Worm (Caenorhabditis elegans) whole organism, L2 larva: ENCODE measurements around the gene F22F4.5.

Source experiments
- C34F6.9 ChIP-seq: fragments of 150-350 bp; optimal IDR thresholded peaks from 2 replicates; lab custom pipeline; 2014; ENCODE audit warnings: missing biosample characterization, missing genetic modification characterization
- F13H6.1 ChIP-seq: sonication (generic microtip); optimal IDR thresholded peaks from 2 replicates; lab custom pipeline; 2016; ENCODE audit warnings: missing genetic modification characterization, missing compliant biosample characterization
- R02D3.7 ChIP-seq: fragments of 150-350 bp; optimal IDR thresholded peaks from 2 replicates; lab custom pipeline; 2014; ENCODE audit warnings: missing biosample characterization, missing genetic modification characterization
- Y55F3AM.14 ChIP-seq: fragments of 200-800 bp; sonication (Bioruptor generic); optimal IDR thresholded peaks from 2 replicates; lab custom pipeline; 2018; ENCODE audit warnings: mild to moderate bottlenecking, missing genetic modification characterization, missing compliant biosample characterization
- ZK546.5 ChIP-seq: sonication (generic microtip); optimal IDR thresholded peaks from 2 replicates; lab custom pipeline; 2017; ENCODE audit warnings: missing biosample characterization, missing genetic modification characterization
- ama-1 ChIP-seq: fragments of 150-350 bp; optimal IDR thresholded peaks from 2 replicates; lab custom pipeline; 2018; ENCODE audit warnings: inconsistent platforms
- blmp-1 ChIP-seq: sonication (generic microtip); optimal IDR thresholded peaks from 2 replicates; lab custom pipeline; 2017; ENCODE audit warnings: missing genetic modification characterization, mild to moderate bottlenecking, missing compliant biosample characterization, antibody characterized with exemption, moderate library complexity; ENCODE audit not compliant: insufficient read depth
- ceh-16 ChIP-seq: fragments of 150-350 bp; optimal IDR thresholded peaks from 2 replicates; lab custom pipeline; 2014; ENCODE audit warnings: missing biosample characterization, missing genetic modification characterization
- ceh-82 ChIP-seq: fragments of 150-350 bp; optimal IDR thresholded peaks from 2 replicates; lab custom pipeline; 2014; ENCODE audit warnings: missing biosample characterization, missing genetic modification characterization
- crh-2 ChIP-seq: sonication (generic microtip); optimal IDR thresholded peaks from 2 replicates; lab custom pipeline; 2017; ENCODE audit warnings: missing biosample characterization, missing genetic modification characterization
- dmd-4 ChIP-seq: sonication (generic microtip); optimal IDR thresholded peaks from 2 replicates; lab custom pipeline; 2017; ENCODE audit warnings: missing biosample characterization, missing genetic modification characterization
- egl-27 ChIP-seq: sonication (generic microtip); optimal IDR thresholded peaks from 3 replicates; lab custom pipeline; 2017; ENCODE audit warnings: missing biosample characterization, missing genetic modification reagents, missing genetic modification characterization
- elt-1 ChIP-seq: fragments of 150-350 bp; optimal IDR thresholded peaks from 2 replicates; lab custom pipeline; 2014; ENCODE audit warnings: missing biosample characterization, missing genetic modification characterization
- elt-3 ChIP-seq: sonication (generic microtip); optimal IDR thresholded peaks from 2 replicates; lab custom pipeline; 2017; ENCODE audit warnings: missing biosample characterization, missing genetic modification characterization
- fos-1 ChIP-seq: fragments of 150-350 bp; optimal IDR thresholded peaks from 2 replicates; lab custom pipeline; 2014; ENCODE audit warnings: missing biosample characterization, missing genetic modification characterization
- gmeb-1 ChIP-seq: fragments of 150-350 bp; optimal IDR thresholded peaks from 2 replicates; lab custom pipeline; 2014; ENCODE audit warnings: missing biosample characterization, missing genetic modification characterization
- lin-11 ChIP-seq: fragments of 150-350 bp; sonication (generic microtip); optimal IDR thresholded peaks from 2 replicates; lab custom pipeline; 2014; ENCODE audit warnings: missing biosample characterization, missing genetic modification characterization, inconsistent platforms, mixed read lengths
- lin-13 ChIP-seq: fragments of 150-350 bp; optimal IDR thresholded peaks from 2 replicates; lab custom pipeline; 2014; ENCODE audit warnings: missing biosample characterization, missing genetic modification reagents, missing genetic modification characterization
- lin-39 ChIP-seq: fragments of 150-350 bp; optimal IDR thresholded peaks from 2 replicates; lab custom pipeline; 2014; ENCODE audit warnings: missing biosample characterization, missing genetic modification reagents, missing genetic modification characterization
- lsy-2 ChIP-seq, 2 experiments: fragments of 150-350 bp in 1 of 2; sonication (generic microtip) in 1 of 2; optimal IDR thresholded peaks; 2 replicates each; lab custom pipeline; 2014 to 2017; ENCODE audit warnings: missing biosample characterization in 2 of 2, missing genetic modification characterization in 2 of 2
- mab-5 ChIP-seq: fragments of 150-350 bp; optimal IDR thresholded peaks from 2 replicates; lab custom pipeline; 2014; ENCODE audit warnings: missing biosample characterization, missing genetic modification characterization
- nhr-10 ChIP-seq: sonication (generic microtip); optimal IDR thresholded peaks from 2 replicates; lab custom pipeline; 2017; ENCODE audit warnings: missing biosample characterization, missing genetic modification characterization
- nhr-12 ChIP-seq: fragments of 150-350 bp; optimal IDR thresholded peaks from 2 replicates; lab custom pipeline; 2014; ENCODE audit warnings: missing biosample characterization, missing genetic modification characterization
- nhr-129 ChIP-seq: fragments of 150-350 bp; optimal IDR thresholded peaks from 2 replicates; lab custom pipeline; 2014; ENCODE audit warnings: missing biosample characterization, missing genetic modification characterization
- nhr-21 ChIP-seq: fragments of 150-350 bp; optimal IDR thresholded peaks from 2 replicates; lab custom pipeline; 2014; ENCODE audit warnings: missing biosample characterization, missing genetic modification characterization
- nhr-23 ChIP-seq: fragments of 150-350 bp; optimal IDR thresholded peaks from 2 replicates; lab custom pipeline; 2014; ENCODE audit warnings: missing biosample characterization, missing genetic modification reagents, missing genetic modification characterization
- nhr-237 ChIP-seq: fragments of 150-350 bp; optimal IDR thresholded peaks from 2 replicates; lab custom pipeline; 2014; ENCODE audit warnings: missing biosample characterization, missing genetic modification characterization
- nhr-25 ChIP-seq: fragments of 150-350 bp; sonication (generic microtip); optimal IDR thresholded peaks from 3 replicates; lab custom pipeline; 2014; ENCODE audit warnings: missing biosample characterization, missing genetic modification characterization
- nhr-6 ChIP-seq: fragments of 150-350 bp; optimal IDR thresholded peaks from 2 replicates; lab custom pipeline; 2014; ENCODE audit warnings: missing biosample characterization, missing genetic modification characterization
- nhr-77 ChIP-seq: fragments of 150-350 bp; optimal IDR thresholded peaks from 2 replicates; lab custom pipeline; 2014; ENCODE audit warnings: missing biosample characterization, missing genetic modification characterization
- peb-1 ChIP-seq: fragments of 150-350 bp; optimal IDR thresholded peaks from 2 replicates; lab custom pipeline; 2014; ENCODE audit warnings: missing biosample characterization, missing genetic modification characterization
- sem-4 ChIP-seq: fragments of 150-350 bp; optimal IDR thresholded peaks from 2 replicates; lab custom pipeline; 2014; ENCODE audit warnings: missing biosample characterization, missing genetic modification reagents, missing genetic modification characterization
- skn-1 ChIP-seq: sonication (generic microtip); optimal IDR thresholded peaks from 2 replicates; lab custom pipeline; 2017; ENCODE audit warnings: missing biosample characterization, missing genetic modification characterization
- sma-9 ChIP-seq, 2 experiments: fragments of 150-350 bp in 1 of 2; sonication (generic microtip) in 1 of 2; optimal IDR thresholded peaks; 2 replicates each; lab custom pipeline; 2014 to 2016; ENCODE audit warnings: missing genetic modification characterization in 2 of 2, mild to moderate bottlenecking in 1 of 2, missing biosample characterization in 1 of 2, missing compliant biosample characterization in 1 of 2, missing genetic modification reagents in 1 of 2, moderate library complexity in 1 of 2
- unc-39 ChIP-seq: fragments of 150-350 bp; optimal IDR thresholded peaks from 2 replicates; lab custom pipeline; 2014; ENCODE audit warnings: missing biosample characterization, missing genetic modification characterization
- unc-55 ChIP-seq: fragments of 150-350 bp; sonication (generic microtip); optimal IDR thresholded peaks from 3 replicates; lab custom pipeline; 2014; ENCODE audit warnings: missing biosample characterization, missing genetic modification reagents, missing genetic modification characterization
- zag-1 ChIP-seq: fragments of 150-350 bp; optimal IDR thresholded peaks from 2 replicates; lab custom pipeline; 2014; ENCODE audit warnings: missing biosample characterization, missing genetic modification characterization
- ztf-1 ChIP-seq: fragments of 200-800 bp; sonication (Bioruptor generic); conservative IDR thresholded peaks from 2 replicates; pipeline ENCODE4 v1.3.6; 2022; ENCODE audit warnings: missing genetic modification characterization, missing compliant biosample characterization
- ztf-11 ChIP-seq: sonication (generic microtip); optimal IDR thresholded peaks from 2 replicates; lab custom pipeline; 2017; ENCODE audit warnings: missing biosample characterization, missing genetic modification characterization
- ztf-4 ChIP-seq: fragments of 150-350 bp; optimal IDR thresholded peaks from 2 replicates; lab custom pipeline; 2014; ENCODE audit warnings: missing biosample characterization, missing genetic modification characterization

Gene F22F4.5

DNA sequence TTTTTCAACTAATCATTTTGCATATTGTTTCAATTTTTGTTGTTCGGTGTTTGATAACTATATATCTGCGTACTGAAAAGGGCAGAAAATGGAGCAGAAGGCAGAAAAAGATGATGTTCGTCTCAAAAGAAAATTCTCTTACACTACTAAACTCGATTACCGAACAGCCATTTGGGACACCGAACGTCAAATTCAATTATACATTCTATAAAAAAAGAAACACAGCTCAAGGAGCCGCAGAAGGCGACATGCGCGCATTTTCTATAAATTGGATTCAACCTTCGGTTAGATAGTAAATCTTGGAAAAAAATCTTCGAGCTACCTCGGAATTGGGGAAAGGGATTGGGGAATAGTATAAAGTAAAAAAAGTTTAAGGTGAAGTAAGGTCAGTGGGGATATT is 9.4 kb downstream of the F22F4.5 start:
- TF ChIP-seq egl-27 (no peak), sma-9 (GFP tag; optimal IDR thresholded peaks at IDR 0.05; lab: Kevin White, UChicago) (peak; percentile 38), sma-9 (tag; optimal IDR thresholded peaks at IDR 0.05; lab: Kevin White, UChicago) (no peak)

ce11 chrX:5982799-5983198 is 9.9 kb downstream of the F22F4.5 start:
- TF ChIP-seq C34F6.9 (tag; lab: Kevin White, UChicago) (peak; percentile 14), lsy-2 (tag; optimal IDR thresholded peaks at IDR 0.05; lab: Kevin White, UChicago) (peak in 1 of 2 experiments; percentile 47), sma-9 (GFP tag; optimal IDR thresholded peaks at IDR 0.05; lab: Kevin White, UChicago) (peak; percentile 65), sma-9 (tag; optimal IDR thresholded peaks at IDR 0.05; lab: Kevin White, UChicago) (no peak), nhr-6 (tag; lab: Kevin White, UChicago) (peak; percentile 36), ceh-16 (no peak), zag-1 (tag; lab: Kevin White, UChicago) (peak; percentile 35), crh-2 (tag; lab: Kevin White, UChicago) (peak; percentile 6), ZK546.5 (tag; lab: Kevin White, UChicago) (no peak), nhr-129 (peak; percentile 15), unc-55 (GFP tag; lab: Kevin White, UChicago) (peak; percentile 43), Y55F3AM.14 (peak; percentile 84), mab-5 (no peak)

DNA sequence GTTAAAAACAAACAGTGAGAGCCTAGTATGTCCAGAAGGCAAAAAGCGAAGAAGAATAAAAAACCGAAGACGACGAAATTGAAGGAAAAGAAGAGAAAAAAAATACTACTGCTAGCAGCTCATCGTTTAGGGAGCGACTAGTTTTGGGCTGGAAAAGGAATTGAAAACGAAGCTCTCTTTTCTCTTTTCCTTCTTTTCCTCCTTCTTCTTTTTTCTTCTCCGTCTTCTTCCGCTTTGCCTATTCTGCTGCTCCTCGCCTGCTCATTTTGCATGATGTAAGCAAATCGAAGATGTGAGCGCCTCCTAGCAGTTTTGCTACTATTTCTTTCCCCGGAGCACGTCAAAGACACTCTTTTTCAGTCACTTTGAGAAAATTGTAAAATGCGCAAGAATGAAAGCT is 11.0 kb downstream of the F22F4.5 start:
- TF ChIP-seq lsy-2 (tag; optimal IDR thresholded peaks at IDR 0.05; lab: Kevin White, UChicago) (peak in 1 of 2 experiments; percentile 10), unc-39 (tag; lab: Kevin White, UChicago) (no peak), crh-2 (tag; lab: Kevin White, UChicago) (peak; percentile 22), F13H6.1 (tag; lab: Kevin White, UChicago) (no peak), gmeb-1 (tag; lab: Kevin White, UChicago) (no peak), C34F6.9 (tag; lab: Kevin White, UChicago) (peak; percentile 40), unc-55 (GFP tag; lab: Kevin White, UChicago) (peak; percentile 49)
- TF ChIP-seq, all 48 proteins: peak for 4

- TF ChIP-seq dmd-4 (tag; lab: Kevin White, UChicago) (no peak), gmeb-1 (tag; lab: Kevin White, UChicago) (no peak), blmp-1 (tag; lab: Kevin White, UChicago) (no peak), nhr-25 (tag; lab: Kevin White, UChicago) (no peak), unc-39 (tag; lab: Kevin White, UChicago) (no peak), nhr-23 (tag; lab: Kevin White, UChicago) (no peak), nhr-237 (tag; lab: Kevin White, UChicago) (no peak), ZK546.5 (tag; lab: Kevin White, UChicago) (no peak), sem-4 (tag; lab: Kevin White, UChicago) (no peak), skn-1 (tag; lab: Kevin White, UChicago) (no peak), R02D3.7 (no peak), elt-1 (tag; lab: Kevin White, UChicago) (no peak), crh-2 (tag; lab: Kevin White, UChicago) (no peak), egl-27 (no peak), ztf-1 (GFP tag; lab: Robert Waterston, UW) (no peak), nhr-10 (tag; lab: Kevin White, UChicago) (no peak), lsy-2 (tag; optimal IDR thresholded peaks at IDR 0.05; lab: Kevin White, UChicago) (no peak), fos-1 (tag; lab: Kevin White, UChicago) (no peak), nhr-21 (tag; lab: Kevin White, UChicago) (no peak), Y55F3AM.14 (no peak)
Observed at ce11 chrX:5977754-5978153, 14.9 kb downstream of the F22F4.5 start, which contains the start of gene kin-2. Gene kin-2 (minus strand): TSS chrX:5977854.

- TF ChIP-seq F13H6.1 (tag; lab: Kevin White, UChicago) = peak; percentile 54
- peak; percentile 58 for TF ChIP-seq zag-1 (tag; lab: Kevin White, UChicago)
- no peak for TF ChIP-seq ama-1 (lab: Kevin White, UChicago)
- TF ChIP-seq nhr-23 (tag; lab: Kevin White, UChicago) = no peak
- peak; percentile 39 for TF ChIP-seq egl-27
- peak; percentile 49 for TF ChIP-seq mab-5
- no peak for TF ChIP-seq R02D3.7
- no peak for TF ChIP-seq lin-39 (tag; lab: Kevin White, UChicago)
- TF ChIP-seq nhr-10 (tag; lab: Kevin White, UChicago) = no peak
- no peak for TF ChIP-seq lin-13 (GFP tag; lab: Kevin White, UChicago)
- no peak for TF ChIP-seq lin-11 (tag; lab: Kevin White, UChicago)
- TF ChIP-seq fos-1 (tag; lab: Kevin White, UChicago) = no peak
- TF ChIP-seq C34F6.9 (tag; lab: Kevin White, UChicago) = peak; percentile 39
- TF ChIP-seq nhr-77 (tag; lab: Kevin White, UChicago) = no peak
- TF ChIP-seq nhr-12 (tag; lab: Kevin White, UChicago) = no peak
- no peak for TF ChIP-seq elt-3 (tag; lab: Kevin White, UChicago)
- no peak for TF ChIP-seq ceh-82
- no peak for TF ChIP-seq ztf-1 (GFP tag; lab: Robert Waterston, UW)
- TF ChIP-seq sma-9 (GFP tag; optimal IDR thresholded peaks at IDR 0.05; lab: Kevin White, UChicago) = no peak
- TF ChIP-seq sma-9 (tag; optimal IDR thresholded peaks at IDR 0.05; lab: Kevin White, UChicago) = no peak
- TF ChIP-seq gmeb-1 (tag; lab: Kevin White, UChicago) = no peak
- TF ChIP-seq peb-1 (tag; lab: Kevin White, UChicago) = no peak
- TF ChIP-seq lsy-2 (tag; optimal IDR thresholded peaks at IDR 0.05; lab: Kevin White, UChicago) = peak; percentile 35 to 60
- TF ChIP-seq ztf-4 (tag; lab: Kevin White, UChicago) = peak; percentile 4
- no peak for TF ChIP-seq ztf-11 (tag; lab: Kevin White, UChicago)
Observed at ce11 chrX:5976206-5976960, 16.3 kb downstream of the F22F4.5 start.
